Fruit fly (Drosophila melanogaster) whole organism, larva: ENCODE data around the gene klu.
A peak's percentile ranks its signal among the peaks of the same experiment; 100 is the strongest.

Source experiments
- noc ChIP-seq: fragments of 200-800 bp; sonication (Bioruptor generic); optimal IDR thresholded peaks from 3 replicates; lab custom pipeline; 2019; ENCODE audit warnings: missing biosample characterization, mild to moderate bottlenecking, missing genetic modification characterization, moderate library complexity

Gene klu

DNA sequence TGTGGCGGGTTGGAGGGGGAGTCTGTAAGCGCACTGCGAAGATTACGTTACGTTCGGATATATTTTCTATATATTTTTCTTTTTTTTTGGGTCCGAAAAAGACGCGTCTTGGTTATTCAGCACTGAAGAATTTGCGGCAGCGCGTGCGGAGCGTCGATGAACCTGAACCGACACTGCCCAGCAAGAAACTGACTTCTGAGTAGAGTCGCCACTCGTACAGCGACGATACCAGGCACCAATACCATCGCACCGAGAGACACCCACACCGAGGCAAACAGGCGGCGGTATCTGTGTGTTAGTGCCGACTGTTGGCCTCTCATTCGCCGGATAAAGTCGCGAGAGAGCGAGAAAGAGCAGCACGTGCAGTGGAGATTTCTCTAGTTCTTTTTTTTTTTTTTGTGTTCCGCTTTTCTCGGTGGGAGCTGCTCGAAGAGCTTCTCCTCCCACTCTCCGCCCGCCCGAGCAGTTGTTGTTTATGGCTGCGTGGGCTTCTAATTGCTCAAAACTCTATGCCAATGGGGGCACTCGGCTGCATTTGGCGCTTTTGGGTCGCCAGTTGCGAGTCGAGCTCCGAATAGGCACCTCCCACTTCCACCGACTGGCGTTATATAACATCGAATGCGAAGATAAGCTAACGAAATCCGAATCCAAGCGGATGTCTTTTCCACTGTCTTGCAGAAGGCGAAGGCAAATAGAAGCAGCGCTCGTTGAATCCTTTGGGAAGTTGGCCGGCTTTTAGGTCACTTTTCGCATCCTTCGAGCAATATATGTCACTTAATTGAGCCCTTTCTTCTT is at the start of gene klu:
TSS of gene klu (minus strand) at position 189 of the 795 bp plus-strand sequence.
- TF ChIP-seq noc, result no peak

DNA sequence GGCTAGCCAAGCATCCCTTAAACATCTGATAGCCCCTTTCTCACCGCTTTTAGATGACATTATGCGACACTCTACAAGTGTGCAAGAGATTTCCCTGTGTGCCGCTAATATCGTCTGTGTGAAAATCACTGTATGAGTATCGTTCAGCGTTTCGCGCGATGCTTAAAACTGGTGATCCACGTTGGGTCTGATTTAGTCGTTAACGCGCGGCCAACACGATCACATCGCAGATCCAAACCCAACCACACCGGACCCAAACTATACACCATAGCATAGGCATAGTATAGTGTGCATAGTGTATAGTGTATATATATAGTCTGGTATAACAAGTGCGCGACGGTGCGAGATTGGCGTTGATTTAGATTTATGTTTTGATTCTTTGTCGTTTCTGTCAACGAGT is 44.9 kb upstream of the klu start, which contains the start of gene CG7888:
TSS of gene CG7888 (plus strand) at position 193 of the 400 bp plus-strand sequence.
- TF ChIP-seq noc, result no peak

DNA sequence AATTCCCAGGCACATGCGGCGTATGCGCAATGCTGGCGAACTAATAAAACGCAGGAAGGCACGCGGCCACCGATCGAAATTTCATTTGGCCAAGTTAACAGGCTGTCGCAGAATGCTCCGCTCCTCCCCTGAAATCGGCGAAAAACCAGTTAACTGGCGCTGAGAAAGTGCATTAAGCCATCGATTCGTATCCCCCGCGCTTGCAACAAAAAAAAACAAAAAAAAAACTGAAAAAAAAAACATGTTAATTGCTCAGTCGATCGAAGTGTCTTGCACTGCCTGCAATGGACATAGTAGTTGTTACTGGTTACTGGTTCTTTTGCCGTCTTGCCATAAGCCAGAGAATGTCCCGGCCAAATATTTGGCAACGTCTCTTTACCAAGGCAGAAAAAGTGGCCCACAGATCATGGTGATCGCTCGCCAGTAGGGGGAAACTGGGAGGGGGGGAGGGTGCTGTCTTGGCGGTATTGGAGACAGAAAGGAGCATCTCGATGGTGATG is 43.8 kb upstream of the klu start:
- TF ChIP-seq noc, result no peak

DNA sequence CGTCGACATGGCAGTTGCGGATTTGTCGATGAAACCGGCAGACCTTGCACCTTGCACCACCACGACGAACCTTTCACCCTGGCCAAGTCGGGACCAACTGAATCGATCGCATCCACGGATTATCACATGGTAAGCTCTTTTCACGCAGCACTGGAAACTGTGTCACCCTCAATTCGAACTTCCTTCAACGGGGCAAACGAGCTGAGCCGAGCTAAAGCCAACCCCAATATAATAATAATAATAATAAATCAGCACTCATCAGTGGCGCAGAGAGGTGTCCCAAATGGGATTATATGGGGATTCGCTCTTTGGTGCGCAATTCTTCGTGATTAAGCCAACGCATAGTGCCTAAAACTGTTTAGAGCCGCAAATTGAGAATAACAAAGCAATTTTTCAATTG is 42.3 kb upstream of the klu start, which contains the start of gene CG43693:
TSS of gene CG43693 (minus strand) at position 101 of the 400 bp plus-strand sequence.
- no peak for TF ChIP-seq noc

DNA sequence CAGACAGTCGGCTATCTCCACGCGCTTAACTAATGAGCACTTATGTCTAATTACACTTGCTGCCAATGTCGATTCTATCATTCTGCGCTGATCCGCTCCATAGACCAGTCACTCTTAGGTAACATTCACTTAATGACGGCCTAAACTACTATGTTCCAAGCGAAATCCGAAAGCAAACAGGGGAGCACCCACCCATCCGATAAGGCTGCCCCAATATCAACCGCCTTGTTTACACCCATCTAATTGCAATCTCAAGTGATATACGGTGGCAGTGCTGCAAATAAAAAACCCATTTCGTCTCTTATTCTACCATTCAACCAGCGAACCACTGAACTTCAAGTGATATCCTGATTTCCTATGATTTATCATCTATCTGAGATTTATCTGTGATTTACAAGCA is 40.4 kb upstream of the klu start:
- TF ChIP-seq noc, result peak; percentile 26

DNA sequence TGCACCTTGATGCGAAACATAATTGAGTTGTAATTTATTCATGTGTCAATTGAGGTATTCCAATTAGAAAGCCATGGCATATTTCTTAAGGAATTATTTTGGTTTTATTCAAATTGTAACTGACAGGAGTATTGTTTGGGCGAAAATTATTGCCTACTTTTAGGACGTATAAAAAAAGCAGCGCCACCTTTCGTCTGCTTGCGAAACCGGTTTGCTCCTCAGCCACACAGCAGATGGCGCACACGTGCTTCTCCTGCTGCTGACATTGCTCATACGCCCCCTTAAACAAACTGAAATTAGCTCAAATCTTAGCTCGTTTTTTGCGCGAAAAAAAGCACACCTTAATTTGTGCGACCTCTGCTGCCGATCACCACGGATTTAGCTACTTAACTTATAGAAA is 38.9 kb upstream of the klu start:
- no peak for TF ChIP-seq noc

DNA sequence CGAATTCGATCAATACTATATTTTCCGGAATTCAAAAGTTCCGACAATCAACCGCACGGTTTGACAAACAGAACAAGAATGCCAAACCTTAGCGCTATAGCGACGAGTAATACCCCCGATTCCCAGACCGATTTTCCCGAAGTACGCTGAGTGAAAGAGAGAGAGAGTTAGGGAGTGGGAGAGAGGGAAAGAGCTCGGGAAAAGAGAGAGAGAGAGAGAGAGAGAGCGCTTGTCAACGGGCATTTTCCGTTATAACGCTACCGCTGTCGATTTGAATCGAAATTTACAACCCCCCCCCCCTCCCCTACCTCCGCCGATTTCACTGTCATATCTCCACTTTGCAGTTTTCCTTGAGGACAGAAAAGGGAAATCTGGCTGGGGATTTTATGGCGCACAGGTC is 37.6 kb upstream of the klu start:
- TF ChIP-seq noc, result no peak

DNA sequence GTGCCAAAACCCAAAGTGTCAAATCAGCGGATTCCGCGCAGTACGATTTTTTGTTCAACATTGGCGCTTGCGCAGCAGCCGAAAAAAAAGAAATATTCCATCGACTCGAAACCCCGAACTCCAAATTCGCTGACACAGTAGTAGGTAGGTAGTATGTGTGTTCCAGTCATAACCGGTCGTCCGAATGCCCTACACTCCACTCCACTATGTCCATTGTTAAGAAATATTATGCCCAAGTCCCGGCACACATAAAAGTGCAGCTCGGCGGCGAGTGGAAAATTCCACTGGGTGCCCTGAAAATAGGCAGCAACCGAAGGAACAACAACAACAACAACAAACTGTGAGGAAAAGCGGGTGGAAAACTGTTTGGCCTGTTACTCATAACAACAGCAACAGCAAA is 36.0 kb upstream of the klu start:
- no peak for TF ChIP-seq noc

DNA sequence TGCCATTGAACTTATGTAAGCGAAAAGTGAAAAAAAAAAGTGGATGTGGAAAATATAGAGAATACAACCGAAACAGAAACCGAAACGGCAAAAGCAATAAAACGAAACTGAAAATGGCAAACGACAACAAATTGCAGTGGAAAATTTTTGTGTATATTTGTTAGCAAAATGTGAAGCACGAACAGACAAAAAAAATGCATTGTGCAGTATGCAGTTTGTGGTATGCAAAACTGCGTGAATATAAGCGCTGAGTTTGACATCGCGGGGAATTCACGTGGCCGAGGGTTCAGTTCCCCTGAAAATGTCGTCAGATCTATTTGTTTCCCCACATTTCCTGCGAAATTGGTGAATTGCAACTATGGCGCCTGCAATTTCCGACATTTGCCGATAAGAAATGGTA is 34.7 kb upstream of the klu start:
- TF ChIP-seq noc, result no peak

DNA sequence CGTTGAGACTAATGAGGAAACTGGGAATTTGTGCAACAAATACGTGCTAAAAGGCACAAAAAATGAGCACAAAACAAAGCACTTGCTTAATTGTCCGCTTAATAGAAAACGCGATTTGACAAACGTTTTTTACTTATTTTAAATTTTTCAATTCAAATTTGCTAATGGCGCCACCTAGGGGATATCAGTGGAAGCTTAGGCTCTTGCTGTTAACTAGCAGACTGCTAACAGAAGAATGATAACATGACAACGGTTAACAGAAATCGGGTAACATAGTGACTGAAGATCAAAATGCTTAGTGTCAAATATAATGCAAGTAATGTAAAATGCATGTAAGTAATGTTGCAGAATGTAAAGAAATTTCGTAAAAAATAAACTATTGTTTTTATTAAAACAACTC is 32.2 kb upstream of the klu start:
- no peak for TF ChIP-seq noc

DNA sequence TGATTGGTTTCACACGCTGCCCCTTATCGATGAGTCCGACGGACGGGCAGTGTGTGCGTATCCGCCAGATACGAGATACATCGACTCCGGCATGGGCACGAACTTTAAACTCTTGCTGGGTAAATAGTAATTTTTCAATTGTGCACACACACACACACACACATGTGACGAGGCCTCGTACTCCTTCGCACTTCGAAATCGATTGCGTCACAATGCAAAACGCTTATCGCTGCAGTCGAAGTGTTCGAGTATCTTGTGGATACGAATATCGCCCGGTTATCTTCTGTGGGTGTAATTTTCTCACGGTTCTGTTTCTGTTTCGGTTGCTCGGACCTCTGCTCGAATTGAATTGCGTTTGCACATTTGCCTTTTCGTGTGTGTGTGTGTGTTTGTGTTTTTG is 26.1 kb upstream of the klu start:
- no peak for TF ChIP-seq noc

DNA sequence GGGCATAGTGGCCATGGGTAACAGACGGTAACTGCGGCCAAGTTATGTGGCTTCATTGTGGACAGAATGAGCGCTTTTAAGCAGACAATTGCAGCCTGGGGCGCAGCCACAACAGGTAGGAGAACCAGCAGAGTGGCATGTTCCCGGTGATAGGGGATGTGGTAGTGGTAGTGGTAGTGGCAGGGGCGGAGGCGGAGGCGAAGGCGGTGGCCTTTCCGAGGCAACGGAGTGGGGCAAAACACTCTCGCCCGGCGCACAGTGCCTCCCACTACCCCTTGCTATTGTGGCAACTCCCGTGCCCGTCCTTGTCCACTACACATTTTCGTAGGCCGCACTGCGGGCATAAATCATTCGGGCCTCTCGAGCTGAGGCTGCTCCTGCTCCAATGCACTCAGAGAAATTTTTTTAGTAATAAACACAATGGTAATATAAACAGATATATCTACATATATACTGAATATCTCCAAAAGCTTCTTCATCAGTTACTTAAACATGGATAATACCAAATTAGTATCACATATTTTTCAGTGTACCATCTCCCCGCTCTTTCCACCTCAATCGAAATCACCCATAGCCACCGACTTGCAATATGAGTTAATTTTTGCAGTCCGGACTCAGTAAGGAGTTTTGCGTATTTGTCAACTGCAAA is 24.5 kb upstream of the klu start:
- TF ChIP-seq noc, result no peak

DNA sequence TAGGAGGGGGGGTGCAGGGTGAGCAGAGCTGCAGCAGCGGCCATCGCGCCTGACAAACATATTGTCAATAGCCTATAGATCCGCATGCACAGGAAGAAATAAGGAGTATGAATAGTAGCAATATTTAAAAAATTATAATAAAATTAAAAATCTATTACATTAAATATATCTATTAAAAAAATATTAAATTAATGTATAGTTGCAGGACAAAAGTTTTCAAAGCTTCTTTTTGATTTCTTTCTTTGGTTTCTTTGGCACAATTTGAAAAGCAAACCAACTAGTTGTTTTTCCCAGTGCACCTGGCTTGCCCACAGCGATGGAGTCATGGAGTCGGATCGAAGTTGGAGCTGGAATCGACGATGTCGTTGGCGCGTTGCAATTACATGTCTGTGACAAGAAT is 22.8 kb upstream of the klu start:
- no peak for TF ChIP-seq noc

DNA sequence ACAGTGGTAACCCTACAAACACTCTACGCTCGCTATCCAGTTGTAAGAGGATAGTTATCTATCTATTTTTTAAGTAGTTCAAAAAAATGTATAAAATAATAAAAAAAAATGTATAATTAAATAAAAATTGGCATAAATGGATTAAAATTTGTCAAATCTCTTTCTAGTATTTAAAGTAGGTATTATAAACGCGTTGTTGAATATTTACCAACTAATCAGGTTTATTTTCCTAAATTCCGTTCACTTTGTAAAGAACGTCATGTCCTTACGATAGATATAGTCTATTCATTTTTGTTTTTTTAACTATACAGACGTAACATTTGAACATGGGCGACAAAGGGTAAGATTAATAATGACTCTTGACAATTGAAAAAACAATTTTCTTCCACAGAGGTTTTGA is 18.3 kb upstream of the klu start, which contains the start of gene CG32081:
TSS of gene CG32081 (plus strand) at position 301 of the 400 bp plus-strand sequence.
- no peak for TF ChIP-seq noc

DNA sequence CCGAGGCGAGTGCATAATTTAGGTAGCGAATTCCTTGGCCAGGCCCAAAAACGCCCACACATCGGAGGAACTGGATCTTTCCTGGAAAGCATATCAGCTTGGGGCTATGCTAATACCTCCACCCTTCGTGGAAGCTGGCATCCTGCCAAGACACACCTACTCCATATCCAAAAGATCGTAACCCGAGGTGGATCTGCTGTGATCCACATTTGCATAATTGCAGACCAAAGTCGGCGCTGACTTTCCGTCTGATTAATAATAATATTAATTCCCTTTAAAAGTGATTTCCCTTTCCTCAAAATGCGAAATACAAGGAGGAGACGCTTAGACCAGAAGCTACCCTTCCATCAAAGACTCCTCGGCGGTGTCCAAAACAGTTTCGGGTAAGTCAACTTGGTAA is 16.3 kb upstream of the klu start, which contains the start of gene CG32079:
TSS of gene CG32079 (plus strand) at position 301 of the 400 bp plus-strand sequence.
- TF ChIP-seq noc, result no peak

DNA sequence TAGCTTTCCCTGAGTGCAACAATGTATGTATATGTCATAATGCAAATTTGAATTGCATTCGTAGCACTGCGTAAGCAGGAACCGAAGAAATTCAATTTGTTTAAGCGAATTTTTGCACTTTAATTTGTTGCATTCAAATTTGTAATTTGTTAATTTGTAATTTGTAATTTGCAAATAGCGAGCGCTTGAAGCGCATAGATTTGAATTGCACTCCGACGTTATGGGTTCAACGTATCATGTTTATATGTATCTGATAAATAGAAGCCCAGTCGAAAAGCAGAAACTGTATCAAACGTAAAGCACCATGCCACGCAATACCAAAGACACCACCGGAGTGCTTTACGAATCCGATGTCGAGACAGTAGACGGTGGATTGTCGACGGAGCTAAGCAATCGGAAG is 14.2 kb upstream of the klu start, which contains the start of gene Fad2:
TSS of gene Fad2 (plus strand) at position 301 of the 400 bp plus-strand sequence.
- TF ChIP-seq noc, result no peak

DNA sequence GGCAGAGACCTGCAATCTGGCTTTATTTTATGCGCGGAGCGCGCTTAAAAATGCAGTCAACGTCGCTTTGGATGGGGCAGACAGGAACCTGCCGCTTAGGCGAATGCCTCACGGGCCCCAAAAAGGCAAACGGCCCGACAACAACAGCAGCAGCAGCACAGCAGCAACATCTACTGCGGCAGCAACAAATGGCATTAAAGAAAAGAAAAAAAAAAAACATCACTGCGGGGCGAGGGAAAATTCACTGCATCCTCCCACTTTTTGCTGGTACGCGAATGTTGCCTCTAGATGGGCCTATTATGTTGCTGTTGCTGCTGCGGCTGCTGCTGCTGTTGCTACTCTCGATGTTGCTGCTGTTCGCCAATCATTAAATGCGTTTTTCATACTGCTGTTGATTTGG is 13.0 kb upstream of the klu start:
- TF ChIP-seq noc, result no peak

DNA sequence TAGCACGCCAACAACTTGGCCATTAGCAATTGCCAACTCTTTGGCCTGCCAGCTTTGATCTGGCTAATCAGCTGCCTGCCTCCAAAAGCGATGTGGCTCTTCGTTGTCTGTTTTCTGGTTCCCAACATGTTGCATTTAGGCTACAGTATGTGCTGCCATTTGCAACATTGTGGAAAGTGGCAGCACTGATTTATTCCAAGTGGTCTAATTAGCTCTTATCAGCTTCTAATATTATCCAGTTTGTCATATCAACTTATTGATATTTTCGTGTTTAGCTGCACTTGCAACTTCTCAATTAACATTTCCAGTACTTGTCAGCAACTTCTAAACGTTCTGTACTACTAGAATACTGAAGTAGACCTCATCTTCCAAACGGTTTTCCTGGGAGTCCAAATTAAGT is 11.1 kb upstream of the klu start:
- TF ChIP-seq noc, result no peak
